Worm (Caenorhabditis elegans): ENCODE measurements around the gene spdl-1.

Gene spdl-1

DNA sequence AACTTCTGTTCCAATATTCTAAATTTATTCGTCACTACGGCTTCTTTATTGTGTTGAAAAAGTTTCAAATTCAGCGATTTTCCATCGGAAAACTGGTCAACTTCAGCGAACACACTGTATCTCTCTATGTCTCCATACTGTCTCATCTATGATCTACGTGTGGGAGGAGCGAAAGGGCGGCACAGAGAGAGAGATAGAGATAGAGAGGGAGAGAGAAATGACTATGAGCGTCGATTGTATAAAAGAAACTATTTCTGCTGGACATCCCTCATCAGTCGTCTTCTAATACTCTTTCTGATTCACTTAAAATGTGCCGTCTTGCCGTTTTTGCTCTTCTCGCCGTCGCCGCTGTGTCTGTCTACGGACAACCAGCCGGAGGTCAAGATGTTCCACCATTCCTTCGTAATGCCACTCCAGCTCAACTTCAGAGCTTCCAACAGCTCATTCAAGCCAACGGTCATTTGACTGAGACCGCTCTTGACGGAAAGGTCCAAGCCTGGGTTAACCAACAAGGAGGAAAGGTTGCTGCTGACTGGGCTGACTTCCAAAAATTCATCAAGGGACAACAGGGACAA, 9.0 kb downstream of the spdl-1 start, which contains the start of gene srlf-1:
Gene srlf-1, plus strand, starts transcription at position 268 of the 575 bp plus-strand sequence.
- TF ChIP-seq nhr-12 (tag; optimal IDR thresholded peaks at IDR 0.05) = no peak
- TF ChIP-seq egl-27 (tag; optimal IDR thresholded peaks at IDR 0.05) = no peak
- no peak for TF ChIP-seq alr-1 (tag; optimal IDR thresholded peaks at IDR 0.05)
- TF ChIP-seq nhr-25 (tag; optimal IDR thresholded peaks at IDR 0.05) = peak; percentile 18
- TF ChIP-seq unc-39 (tag; optimal IDR thresholded peaks at IDR 0.05) = no peak
- no peak for TF ChIP-seq F13H6.1 (tag; optimal IDR thresholded peaks at IDR 0.05)
- no peak for TF ChIP-seq lsy-2 (tag; optimal IDR thresholded peaks at IDR 0.05)
- no peak for TF ChIP-seq nhr-129 (tag; optimal IDR thresholded peaks at IDR 0.05)
- no peak for TF ChIP-seq nhr-10 (tag; optimal IDR thresholded peaks at IDR 0.05)
- TF ChIP-seq nhr-21 (tag; optimal IDR thresholded peaks at IDR 0.05) = peak; percentile 13
- no peak for TF ChIP-seq ztf-4 (tag; optimal IDR thresholded peaks at IDR 0.05)
- TF ChIP-seq lin-11 (tag; optimal IDR thresholded peaks at IDR 0.05) = no peak
- no peak for TF ChIP-seq C34F6.9 (tag; optimal IDR thresholded peaks at IDR 0.05)
- TF ChIP-seq ztf-1 (GFP tag; conservative IDR thresholded peaks at IDR 0.05) = no peak
- no peak for TF ChIP-seq crh-2 (tag; optimal IDR thresholded peaks at IDR 0.05)
- no peak for TF ChIP-seq mdl-1 (tag; optimal IDR thresholded peaks at IDR 0.05)
- TF ChIP-seq zag-1 (tag; optimal IDR thresholded peaks at IDR 0.05) = no peak
- no peak for TF ChIP-seq mab-5 (tag; optimal IDR thresholded peaks at IDR 0.05)
- no peak for TF ChIP-seq ztf-11 (tag; optimal IDR thresholded peaks at IDR 0.05)
- peak; percentile 31 for TF ChIP-seq blmp-1 (tag; optimal IDR thresholded peaks at IDR 0.05; ENCODE audit: insufficient read depth)
- no peak for TF ChIP-seq nhr-11 (tag; optimal IDR thresholded peaks at IDR 0.05)
- TF ChIP-seq Y55F3AM.14 (GFP tag; optimal IDR thresholded peaks at IDR 0.05) = no peak
- no peak for TF ChIP-seq sem-4 (tag; optimal IDR thresholded peaks at IDR 0.05)
- no peak for TF ChIP-seq mbf-1 (tag; optimal IDR thresholded peaks at IDR 0.05)
- TF ChIP-seq fos-1 (tag; optimal IDR thresholded peaks at IDR 0.05) = no peak
- no peak for TF ChIP-seq unc-55 (GFP tag; optimal IDR thresholded peaks at IDR 0.05)
- peak; percentile 68 for TF ChIP-seq sma-9 (GFP tag; optimal IDR thresholded peaks at IDR 0.05)
- TF ChIP-seq sma-9 (tag; optimal IDR thresholded peaks at IDR 0.05) = no peak
- TF ChIP-seq lin-13 (GFP tag; optimal IDR thresholded peaks at IDR 0.05) = no peak
- no peak for TF ChIP-seq nhr-77 (tag; optimal IDR thresholded peaks at IDR 0.05)
- TF ChIP-seq ama-1 (optimal IDR thresholded peaks at IDR 0.05) = peak; percentile 83
- TF ChIP-seq elt-1 (tag; optimal IDR thresholded peaks at IDR 0.05) = no peak
- TF ChIP-seq lin-39 (tag; optimal IDR thresholded peaks at IDR 0.05) = no peak
- no peak for TF ChIP-seq aly-2 (tag; optimal IDR thresholded peaks at IDR 0.05)
- TF ChIP-seq skn-1 (tag; optimal IDR thresholded peaks at IDR 0.05) = no peak
- TF ChIP-seq sma-3 (GFP tag; optimal IDR thresholded peaks at IDR 0.05) = peak; percentile 65
- no peak for TF ChIP-seq gmeb-1 (tag; optimal IDR thresholded peaks at IDR 0.05)
- TF ChIP-seq nhr-237 (tag; optimal IDR thresholded peaks at IDR 0.05) = no peak
- TF ChIP-seq R02D3.7 (tag; optimal IDR thresholded peaks at IDR 0.05) = no peak

ce11 chrII:7791408-7792050, 10.2 kb downstream of the spdl-1 start:
- TF ChIP-seq ceh-82 (tag; optimal IDR thresholded peaks at IDR 0.05) (no peak), sma-9 (GFP tag; optimal IDR thresholded peaks at IDR 0.05) (peak; percentile 36), sma-9 (tag; optimal IDR thresholded peaks at IDR 0.05) (no peak), lin-39 (tag; optimal IDR thresholded peaks at IDR 0.05) (no peak), gmeb-1 (tag; optimal IDR thresholded peaks at IDR 0.05) (no peak), nhr-25 (tag; optimal IDR thresholded peaks at IDR 0.05) (peak; percentile 66), nhr-21 (tag; optimal IDR thresholded peaks at IDR 0.05) (peak; percentile 4), sma-3 (GFP tag; optimal IDR thresholded peaks at IDR 0.05) (peak; percentile 58), ama-1 (optimal IDR thresholded peaks at IDR 0.05) (no peak)

DNA sequence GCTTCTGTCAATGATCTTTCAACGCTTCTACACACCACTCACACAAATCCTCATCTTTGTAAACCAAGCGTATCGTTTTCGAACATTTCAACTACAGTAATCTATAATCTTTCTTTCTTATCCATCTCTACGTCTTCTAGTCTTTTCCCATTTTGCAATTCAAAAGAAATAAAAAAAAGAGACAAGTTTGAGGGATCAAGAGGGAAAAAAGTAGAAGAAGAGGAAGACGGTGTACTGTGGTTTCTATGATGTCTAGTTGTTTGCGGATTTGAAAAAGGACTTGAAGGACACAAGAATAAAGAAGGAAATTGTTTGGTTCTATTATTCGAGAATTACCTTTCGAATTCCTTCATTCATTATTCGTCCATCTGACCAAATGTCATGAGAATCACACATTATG, 11.1 kb downstream of the spdl-1 start:
- TF ChIP-seq ztf-4 (tag; optimal IDR thresholded peaks at IDR 0.05) (no peak), lin-13 (GFP tag; optimal IDR thresholded peaks at IDR 0.05) (no peak), nhr-25 (tag; optimal IDR thresholded peaks at IDR 0.05) (peak; percentile 32), R02D3.7 (tag; optimal IDR thresholded peaks at IDR 0.05) (no peak)
